Fruit fly (Drosophila melanogaster): ENCODE data around the gene CG12811.

CG12811 gene

DNA sequence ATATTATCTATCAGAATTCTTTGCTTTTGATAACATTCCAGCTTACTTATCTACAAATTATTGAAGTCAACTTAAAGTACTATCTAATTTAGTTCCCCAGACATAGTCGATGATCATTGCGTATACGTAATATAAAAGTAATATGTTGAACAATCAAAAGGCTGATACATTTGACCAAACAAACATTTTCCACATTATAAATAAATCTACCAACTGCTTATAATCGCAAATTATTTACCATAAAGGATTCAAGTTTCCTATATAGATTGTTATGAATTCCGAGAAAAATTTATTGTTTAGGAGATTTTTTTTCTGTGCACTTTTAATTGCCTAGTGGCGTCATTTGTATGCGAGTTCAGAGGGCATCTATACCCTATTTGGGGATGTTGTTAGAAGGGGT is 38.1 kb upstream of the CG12811 start:
- TF ChIP-seq tai (GFP tag; optimal IDR thresholded peaks at IDR 0.05), result peak; percentile 18
- TF ChIP-seq Sp1 (GFP tag; optimal IDR thresholded peaks at IDR 0.05), result no peak

DNA sequence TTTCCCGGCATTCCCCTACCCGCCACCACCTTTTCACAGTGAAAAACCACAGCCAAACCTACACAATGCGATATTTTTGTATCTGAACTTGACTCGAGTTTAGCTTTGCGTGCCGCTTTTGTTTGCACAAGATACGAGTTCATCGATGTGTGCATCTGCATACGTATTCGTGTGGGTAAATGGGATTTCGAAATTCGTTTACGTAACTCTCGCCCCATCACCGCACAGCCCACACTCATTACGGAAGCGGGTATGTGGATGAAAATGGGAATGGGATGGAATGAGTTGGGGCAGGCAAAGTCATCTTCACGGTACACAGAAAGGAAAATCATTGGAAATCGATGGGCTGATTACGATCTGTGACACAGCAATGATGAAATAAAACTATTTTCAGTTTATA is 37.6 kb upstream of the CG12811 start:
- no peak for TF ChIP-seq dmrt93B (GFP tag; optimal IDR thresholded peaks at IDR 0.05)
- no peak for TF ChIP-seq Abd-B (GFP tag; optimal IDR thresholded peaks at IDR 0.05)
- TF ChIP-seq CG9705 (GFP tag; optimal IDR thresholded peaks at IDR 0.05), result no peak
- no peak for TF ChIP-seq Dfd (GFP tag; optimal IDR thresholded peaks at IDR 0.05)
- no peak for TF ChIP-seq Sp1 (GFP tag; optimal IDR thresholded peaks at IDR 0.05)
- TF ChIP-seq lola (GFP tag; optimal IDR thresholded peaks at IDR 0.05), result no peak
- TF ChIP-seq fru (GFP tag; optimal IDR thresholded peaks at IDR 0.05), result no peak
- TF ChIP-seq h (GFP tag; optimal IDR thresholded peaks at IDR 0.05), result no peak
- no peak for TF ChIP-seq Rel (GFP tag; optimal IDR thresholded peaks at IDR 0.05)
- TF ChIP-seq Rel (tag; optimal IDR thresholded peaks at IDR 0.05), result no peak
- no peak for TF ChIP-seq CrebA (GFP tag; optimal IDR thresholded peaks at IDR 0.05; ENCODE audit: borderline replicate concordance)
- TF ChIP-seq rgr (GFP tag; optimal IDR thresholded peaks at IDR 0.05), result no peak
- TF ChIP-seq Jra (GFP tag; optimal IDR thresholded peaks at IDR 0.05), result no peak

DNA sequence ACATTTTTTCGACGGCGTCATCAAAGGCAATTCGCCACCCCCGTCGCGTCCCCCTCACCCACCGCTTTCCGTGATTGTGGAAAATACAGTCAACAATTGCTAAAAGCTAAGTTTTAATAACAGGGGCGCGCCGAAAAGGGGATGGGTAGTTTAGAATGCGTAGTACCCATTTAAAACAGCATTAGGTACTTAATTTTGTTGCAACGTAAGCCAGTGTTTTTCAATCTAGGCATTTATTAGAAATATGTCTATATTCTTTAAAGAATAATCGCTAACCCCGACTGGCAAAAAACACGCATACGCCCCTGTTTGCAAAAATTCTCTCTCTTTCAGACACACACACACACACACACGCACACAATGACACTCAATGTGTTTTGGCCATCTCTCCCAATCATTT is 36.3 kb upstream of the CG12811 start:
- TF ChIP-seq tai (GFP tag; optimal IDR thresholded peaks at IDR 0.05) (peak; percentile 86), sv (GFP tag; optimal IDR thresholded peaks at IDR 0.05) (no peak), pan (optimal IDR thresholded peaks at IDR 0.05) (no peak), Hr78 (GFP tag; optimal IDR thresholded peaks at IDR 0.05) (no peak), brk (GFP tag; optimal IDR thresholded peaks at IDR 0.05) (peak; percentile 30), psq (GFP tag; optimal IDR thresholded peaks at IDR 0.05) (peak; percentile 89), Dfd (GFP tag; optimal IDR thresholded peaks at IDR 0.05) (peak; percentile 88), Sp1 (GFP tag; optimal IDR thresholded peaks at IDR 0.05) (peak; percentile 91), br (GFP tag; optimal IDR thresholded peaks at IDR 0.05) (peak; percentile 92), lola (GFP tag; optimal IDR thresholded peaks at IDR 0.05) (no peak), woc (GFP tag; optimal IDR thresholded peaks at IDR 0.05) (peak; percentile 77), HLH106 (tag; optimal IDR thresholded peaks at IDR 0.05) (peak; percentile 94), sage (GFP tag; optimal IDR thresholded peaks at IDR 0.05) (peak; percentile 84), OdsH (GFP tag; optimal IDR thresholded peaks at IDR 0.05) (peak; percentile 95), dl (GFP tag; optimal IDR thresholded peaks at IDR 0.05; ENCODE audit: insufficient read depth in 1 of 2, partially characterized antibody in 2 of 2) (no peak), Rel (GFP tag; optimal IDR thresholded peaks at IDR 0.05) (no peak), Rel (tag; optimal IDR thresholded peaks at IDR 0.05) (peak; percentile 64), dsf (GFP tag; optimal IDR thresholded peaks at IDR 0.05; ENCODE audit: borderline replicate concordance) (peak; percentile 70), Dif (GFP tag; optimal IDR thresholded peaks at IDR 0.05; ENCODE audit: partially characterized antibody) (no peak), rgr (GFP tag; optimal IDR thresholded peaks at IDR 0.05) (peak; percentile 96), ey (GFP tag; optimal IDR thresholded peaks at IDR 0.05) (peak; percentile 96), fru (GFP tag; optimal IDR thresholded peaks at IDR 0.05) (peak; percentile 95), foxo (GFP tag; optimal IDR thresholded peaks at IDR 0.05) (peak; percentile 43 to 97), CG9705 (GFP tag; optimal IDR thresholded peaks at IDR 0.05) (peak; percentile 65), Myc (optimal IDR thresholded peaks at IDR 0.05) (no peak), GATAd (GFP tag; optimal IDR thresholded peaks at IDR 0.05) (no peak), Vsx2 (GFP tag; optimal IDR thresholded peaks at IDR 0.05; ENCODE audit: partially characterized antibody) (no peak), h (GFP tag; optimal IDR thresholded peaks at IDR 0.05) (peak; percentile 95), Hr83 (GFP tag; optimal IDR thresholded peaks at IDR 0.05; ENCODE audit: poor library complexity, severe bottlenecking) (peak; percentile 25), Jra (GFP tag; optimal IDR thresholded peaks at IDR 0.05) (peak; percentile 83), jim (GFP tag; optimal IDR thresholded peaks at IDR 0.05) (no peak), CrebA (GFP tag; optimal IDR thresholded peaks at IDR 0.05; ENCODE audit: borderline replicate concordance) (peak; percentile 67), usp (GFP tag; optimal IDR thresholded peaks at IDR 0.05) (no peak), CG32264 (GFP tag; optimal IDR thresholded peaks at IDR 0.05) (peak; percentile 72), Abd-B (GFP tag; optimal IDR thresholded peaks at IDR 0.05) (no peak), Hnf4 (GFP tag; optimal IDR thresholded peaks at IDR 0.05) (peak; percentile 88), N (GFP tag; optimal IDR thresholded peaks at IDR 0.05) (no peak), Mio (GFP tag; optimal IDR thresholded peaks at IDR 0.05) (peak; percentile 80), dmrt93B (GFP tag; optimal IDR thresholded peaks at IDR 0.05) (peak; percentile 90)
